Fruit fly (Drosophila melanogaster): ENCODE results near the gene CG9368.
A peak's percentile ranks its signal among the peaks of the same experiment; 100 is the strongest.

The CG9368 gene

dm6 chr3L:19575650-19576049 is 25.8 kb upstream of the CG9368 start (continued):
- peak; percentile 63 for TF ChIP-seq CG7745 (tag; optimal IDR thresholded peaks at IDR 0.05)
- no peak for TF ChIP-seq disco-r (GFP tag; optimal IDR thresholded peaks at IDR 0.05)
- TF ChIP-seq C15 (GFP tag; IDR thresholded peaks at IDR 0.05): no peak
- peak; percentile 9 for TF ChIP-seq CG7556 (GFP tag; optimal IDR thresholded peaks at IDR 0.05)
- peak; percentile 28 for TF ChIP-seq CG18599 (GFP tag; optimal IDR thresholded peaks at IDR 0.05)
- no peak for TF ChIP-seq phol (tag; optimal IDR thresholded peaks at IDR 0.05)
- peak; percentile 49 for TF ChIP-seq dmrt99B (tag; optimal IDR thresholded peaks at IDR 0.05)
- no peak for TF ChIP-seq Ptx1 (GFP tag; IDR thresholded peaks at IDR 0.05)
- TF ChIP-seq mam (GFP tag; optimal IDR thresholded peaks at IDR 0.05): no peak
- no peak for TF ChIP-seq CG12155 (GFP tag; optimal IDR thresholded peaks at IDR 0.05)
- peak; percentile 47; the same call in 1 of the 2 replicates for TF ChIP-seq Xrp1 (GFP tag; IDR thresholded peaks at IDR 0.05)
- no peak for TF ChIP-seq Adf1 (GFP tag; IDR thresholded peaks at IDR 0.05)
- TF ChIP-seq fd96Cb (tag; optimal IDR thresholded peaks at IDR 0.05): peak; percentile 10
- TF ChIP-seq gsb-n (tag; optimal IDR thresholded peaks at IDR 0.05): peak; percentile 77
- TF ChIP-seq amos (GFP tag; IDR thresholded peaks at IDR 0.05; ENCODE audit: partially characterized antibody): no peak
- no peak for TF ChIP-seq br (optimal IDR thresholded peaks at IDR 0.05)
- TF ChIP-seq stc (GFP tag; IDR thresholded peaks at IDR 0.05): peak; percentile 32; the same call in 1 of the 2 replicates
- no peak for TF ChIP-seq pfk (GFP tag; optimal IDR thresholded peaks at IDR 0.05)
- TF ChIP-seq gro (GFP tag; optimal IDR thresholded peaks at IDR 0.05): no peak
- no peak for TF ChIP-seq CG1602 (GFP tag; optimal IDR thresholded peaks at IDR 0.05)
- TF ChIP-seq trem (tag; optimal IDR thresholded peaks at IDR 0.05): no peak
- TF ChIP-seq slp2 (GFP tag; optimal IDR thresholded peaks at IDR 0.05): peak; percentile 1
- TF ChIP-seq CG10267 (tag; optimal IDR thresholded peaks at IDR 0.05): no peak
- TF ChIP-seq Spps (tag; optimal IDR thresholded peaks at IDR 0.05): no peak
- no peak for TF ChIP-seq CG11560 (tag; IDR thresholded peaks at IDR 0.05)
- no peak for TF ChIP-seq CG3995 (GFP tag; optimal IDR thresholded peaks at IDR 0.05)
- peak; percentile 74 for TF ChIP-seq CG15601 (tag; optimal IDR thresholded peaks at IDR 0.05)
- TF ChIP-seq cato (GFP tag; optimal IDR thresholded peaks at IDR 0.05; ENCODE audit: borderline replicate concordance): no peak
- TF ChIP-seq Gug (GFP tag; IDR thresholded peaks at IDR 0.05): no peak
- TF ChIP-seq hkb (optimal IDR thresholded peaks at IDR 0.05): no peak
- no peak for TF ChIP-seq hkb (GFP tag; IDR thresholded peaks at IDR 0.05)
- no peak for TF ChIP-seq wor (GFP tag; IDR thresholded peaks at IDR 0.05)
- 0 out of 3 replicates have a peak, but pooled peaks have one; percentile 38 for TF ChIP-seq CG11695 (GFP tag; IDR thresholded peaks at IDR 0.05)
- no peak for TF ChIP-seq Xbp1 (GFP tag; optimal IDR thresholded peaks at IDR 0.05)
- TF ChIP-seq Ssrp (tag; optimal IDR thresholded peaks at IDR 0.05): no peak
- TF ChIP-seq Antp (GFP tag; optimal IDR thresholded peaks at IDR 0.05): peak; percentile 13
- TF ChIP-seq CG8359 (GFP tag; optimal IDR thresholded peaks at IDR 0.05; ENCODE audit: borderline replicate concordance): peak; percentile 31
- TF ChIP-seq CG11504 (tag; optimal IDR thresholded peaks at IDR 0.05): peak; percentile 36
- no peak for TF ChIP-seq maf-S (GFP tag; optimal IDR thresholded peaks at IDR 0.05)
- no peak for TF ChIP-seq Nf-YC (tag; optimal IDR thresholded peaks at IDR 0.05)
- TF ChIP-seq Bdp1 (GFP tag; optimal IDR thresholded peaks at IDR 0.05): peak; percentile 19
- TF ChIP-seq CG11247 (GFP tag; IDR thresholded peaks at IDR 0.05): no peak
- no peak for TF ChIP-seq CG14860 (GFP tag; IDR thresholded peaks at IDR 0.05; ENCODE audit: partially characterized antibody)
- no peak for TF ChIP-seq Lim3 (GFP tag; IDR thresholded peaks at IDR 0.05)
- TF ChIP-seq CG17186 (GFP tag; optimal IDR thresholded peaks at IDR 0.05): no peak
- TF ChIP-seq CG4730 (GFP tag; IDR thresholded peaks at IDR 0.05): no peak
- TF ChIP-seq CG42726 (GFP tag; IDR thresholded peaks at IDR 0.05; ENCODE audit: partially characterized antibody): no peak
- TF ChIP-seq Doc2 (GFP tag; IDR thresholded peaks at IDR 0.05): no peak
- TF ChIP-seq eve (GFP tag; optimal IDR thresholded peaks at IDR 0.05): no peak
- TF ChIP-seq Side (GFP tag; optimal IDR thresholded peaks at IDR 0.05): peak; percentile 56
- peak; percentile 39 for TF ChIP-seq CG1647 (GFP tag; optimal IDR thresholded peaks at IDR 0.05)
- TF ChIP-seq kah (GFP tag; optimal IDR thresholded peaks at IDR 0.05): peak; percentile 5
